Worm (Caenorhabditis elegans): ENCODE results near the gene K09H11.9.

The K09H11.9 gene

ce11 chrV:5699835-5700441 is 16.5 kb downstream of the K09H11.9 start, which contains the start of gene clec-1:
Gene clec-1, plus strand, starts transcription at chrV:5700154.
- TF ChIP-seq fkh-10 (GFP tag; optimal IDR thresholded peaks at IDR 0.05): no peak
- no peak for TF ChIP-seq ets-4 (tag; optimal IDR thresholded peaks at IDR 0.05)
- TF ChIP-seq ceh-18 (tag; optimal IDR thresholded peaks at IDR 0.05): no peak
- TF ChIP-seq T23F11.4 (GFP tag; optimal IDR thresholded peaks at IDR 0.05): no peak

- TF ChIP-seq pros-1 (tag; optimal IDR thresholded peaks at IDR 0.05) (no peak), ahr-1 (tag; optimal IDR thresholded peaks at IDR 0.05) (no peak), ceh-24 (tag; optimal IDR thresholded peaks at IDR 0.05) (no peak), elt-4 (tag; optimal IDR thresholded peaks at IDR 0.05) (no peak), unc-55 (GFP tag; optimal IDR thresholded peaks at IDR 0.05) (no peak)
Observed at ce11 chrV:5697581-5697980, 18.8 kb downstream of the K09H11.9 start.

ce11 chrV:5696177-5696576 is 20.2 kb downstream of the K09H11.9 start:
- TF ChIP-seq hlh-15 (tag; optimal IDR thresholded peaks at IDR 0.05) (no peak), dve-1 (tag; optimal IDR thresholded peaks at IDR 0.05) (no peak), pax-1 (tag; optimal IDR thresholded peaks at IDR 0.05) (no peak), tbx-2 (tag; optimal IDR thresholded peaks at IDR 0.05) (no peak), hlh-13 (GFP tag; optimal IDR thresholded peaks at IDR 0.05) (no peak), nhr-232 (tag; optimal IDR thresholded peaks at IDR 0.05) (no peak), odd-2 (tag; optimal IDR thresholded peaks at IDR 0.05) (no peak), nhr-11 (tag; optimal IDR thresholded peaks at IDR 0.05) (no peak)

ce11 chrV:5695635-5696034 is 20.8 kb downstream of the K09H11.9 start:
- no peak for TF ChIP-seq madf-2 (tag; optimal IDR thresholded peaks at IDR 0.05)
- TF ChIP-seq hlh-8 (tag; optimal IDR thresholded peaks at IDR 0.05): no peak
- TF ChIP-seq K09A11.1 (tag; optimal IDR thresholded peaks at IDR 0.05; ENCODE audit: insufficient read depth): no peak
- TF ChIP-seq nhr-11 (tag; optimal IDR thresholded peaks at IDR 0.05): no peak
- TF ChIP-seq ref-2 (tag; optimal IDR thresholded peaks at IDR 0.05): no peak
- TF ChIP-seq sox-4 (tag; optimal IDR thresholded peaks at IDR 0.05): no peak
- TF ChIP-seq ztf-16 (tag; optimal IDR thresholded peaks at IDR 0.05): no peak

ce11 chrV:5693595-5693994 is 22.8 kb downstream of the K09H11.9 start:
- TF ChIP-seq sdc-2 (tag; optimal IDR thresholded peaks at IDR 0.05): no peak
- TF ChIP-seq pha-4 (tag; optimal IDR thresholded peaks at IDR 0.05): no peak
- TF ChIP-seq unc-55 (GFP tag; optimal IDR thresholded peaks at IDR 0.05): no peak
- TF ChIP-seq unc-42 (tag; optimal IDR thresholded peaks at IDR 0.05): no peak
- TF ChIP-seq hlh-8 (tag; optimal IDR thresholded peaks at IDR 0.05): no peak
- no peak for TF ChIP-seq nhr-232 (tag; optimal IDR thresholded peaks at IDR 0.05)
- no peak for TF ChIP-seq ceh-18 (tag; optimal IDR thresholded peaks at IDR 0.05)
- TF ChIP-seq pqm-1 (tag; optimal IDR thresholded peaks at IDR 0.05): no peak
- no peak for TF ChIP-seq fax-1 (tag; optimal IDR thresholded peaks at IDR 0.05)
- no peak for TF ChIP-seq odd-2 (tag; optimal IDR thresholded peaks at IDR 0.05)
- no peak for TF ChIP-seq ceh-34 (tag; optimal IDR thresholded peaks at IDR 0.05)
- no peak for TF ChIP-seq fkh-6 (tag; optimal IDR thresholded peaks at IDR 0.05)
- TF ChIP-seq nhr-11 (tag; optimal IDR thresholded peaks at IDR 0.05): no peak
- TF ChIP-seq tbx-7 (tag; optimal IDR thresholded peaks at IDR 0.05): no peak
- TF ChIP-seq F13H6.1 (tag; optimal IDR thresholded peaks at IDR 0.05): no peak
- no peak for TF ChIP-seq ceh-9 (tag; optimal IDR thresholded peaks at IDR 0.05)
